Fruit fly (Drosophila melanogaster): ENCODE results near the gene Fim.

dm6 chrX:17336335-17336734, 34.6 kb upstream of the Fim start:
- no peak for TF ChIP-seq pan (optimal IDR thresholded peaks at IDR 0.05)
- no peak for TF ChIP-seq EcR (GFP tag; optimal IDR thresholded peaks at IDR 0.05)
- no peak for TF ChIP-seq psq (optimal IDR thresholded peaks at IDR 0.05)

Data from whole organism.